Worm (Caenorhabditis elegans) whole organism, L3 larva: Measurements from ENCODE around the gene nspg-1.
"Not testable (repeated sequence)": the region's sequence is repeated elsewhere in the genome, so short reads cannot be mapped to it uniquely, and the experiment has no call there.

Experiments
- ceh-28 ChIP-seq: fragments of 150-350 bp; optimal IDR thresholded peaks from 2 replicates; lab custom pipeline; 2014; ENCODE audit warnings: missing biosample characterization, missing genetic modification reagents, missing genetic modification characterization
- ceh-82 ChIP-seq: fragments of 150-350 bp; optimal IDR thresholded peaks from 2 replicates; lab custom pipeline; 2014; ENCODE audit warnings: missing biosample characterization, missing genetic modification characterization
- egl-27 ChIP-seq: sonication (generic microtip); optimal IDR thresholded peaks from 4 replicates; lab custom pipeline; 2017; ENCODE audit warnings: missing biosample characterization, missing genetic modification reagents, missing genetic modification characterization
- elt-3 ChIP-seq, 3 experiments: fragments of 150-350 bp in 1 of 3; sonication (generic microtip) in 2 of 3; optimal IDR thresholded peaks; 2 replicates in 2 of 3; 4 replicates in 1 of 3; lab custom pipeline; 2014 to 2017; ENCODE audit warnings: missing biosample characterization in 3 of 3, missing genetic modification characterization in 3 of 3
- nhr-12 ChIP-seq: fragments of 150-350 bp; optimal IDR thresholded peaks from 2 replicates; lab custom pipeline; 2014; ENCODE audit warnings: missing biosample characterization, missing genetic modification characterization
- nhr-237 ChIP-seq: fragments of 150-350 bp; optimal IDR thresholded peaks from 2 replicates; lab custom pipeline; 2014; ENCODE audit warnings: missing biosample characterization, missing genetic modification characterization
- nhr-28 ChIP-seq: fragments of 150-350 bp; optimal IDR thresholded peaks from 2 replicates; lab custom pipeline; 2014; ENCODE audit warnings: missing biosample characterization, missing genetic modification characterization
- pqm-1 ChIP-seq: fragments of 150-350 bp; optimal IDR thresholded peaks from 2 replicates; lab custom pipeline; 2017; ENCODE audit warnings: missing biosample characterization, missing genetic modification characterization, inconsistent platforms
- ztf-11 ChIP-seq: fragments of 150-350 bp; optimal IDR thresholded peaks from 2 replicates; lab custom pipeline; 2014; ENCODE audit warnings: missing biosample characterization, missing genetic modification characterization

ce11 chrV:12865615-12866014 is 2.3 kb downstream of the nspg-1 start, which contains the start of gene T07F10.5:
- not testable (repeated sequence) for TF ChIP-seq ceh-28 (tag; lab: Kevin White, UChicago); nhr-237 (tag; lab: Kevin White, UChicago); ceh-82; nhr-28 (tag; lab: Kevin White, UChicago); egl-27 (tag; lab: Kevin White, UChicago); elt-3 (tag; optimal IDR thresholded peaks at IDR 0.05; lab: Kevin White, UChicago); nhr-12 (tag; lab: Kevin White, UChicago); ztf-11 (tag; lab: Kevin White, UChicago); pqm-1 (tag; lab: Kevin White, UChicago)
